Fruit fly (Drosophila melanogaster) whole organism, embryonic: ENCODE measurements around the gene Pgant2.
A peak's percentile ranks its signal among the peaks of the same experiment; 100 is the strongest.

Experiments
- CG10209 ChIP-seq: fragments of 200-800 bp; sonication (Bioruptor generic); optimal IDR thresholded peaks from 3 replicates; lab custom pipeline; 2017; ENCODE audit warnings: missing biosample characterization, mild to moderate bottlenecking, missing genetic modification characterization, missing genetic modification reagents
- CG10431 ChIP-seq: fragments of 200-800 bp; sonication (Bioruptor generic); optimal IDR thresholded peaks from 3 replicates; lab custom pipeline; 2018; ENCODE audit warnings: missing biosample characterization, mild to moderate bottlenecking, missing genetic modification characterization
- CG12219 ChIP-seq: fragments of 200-800 bp; sonication (Bioruptor generic); optimal IDR thresholded peaks from 3 replicates; lab custom pipeline; 2018; ENCODE audit warnings: missing biosample characterization, mild to moderate bottlenecking, missing genetic modification characterization
- CG13424 ChIP-seq: fragments of 200-800 bp; sonication (Bioruptor generic); optimal IDR thresholded peaks from 2 replicates; lab custom pipeline; 2019; ENCODE audit warnings: missing biosample characterization, mild to moderate bottlenecking, missing genetic modification characterization, moderate library complexity
- CG14050 ChIP-seq: fragments of 200-800 bp; sonication (Bioruptor generic); IDR thresholded peaks from 3 replicates; pipeline ENCODE4 v1.3.6; 2022; ENCODE audit warnings: missing biosample characterization, missing genetic modification characterization
- CG14710 ChIP-seq: fragments of 200-800 bp; sonication (Bioruptor generic); optimal IDR thresholded peaks from 3 replicates; lab custom pipeline; 2019; ENCODE audit warnings: missing biosample characterization, mild to moderate bottlenecking, missing genetic modification characterization, moderate library complexity
- CG14860 ChIP-seq: fragments of 200-800 bp; sonication (Bioruptor generic); IDR thresholded peaks from 3 replicates; pipeline ENCODE4 v1.3.6; 2022; ENCODE audit warnings: missing biosample characterization, missing genetic modification characterization; ENCODE audit not compliant: partially characterized antibody
- CG15011 ChIP-seq: fragments of 200-800 bp; sonication (Bioruptor generic); optimal IDR thresholded peaks from 3 replicates; lab custom pipeline; 2018; ENCODE audit warnings: missing biosample characterization, mild to moderate bottlenecking, missing genetic modification characterization
- CG15514 ChIP-seq: fragments of 200-800 bp; sonication (Bioruptor generic); optimal IDR thresholded peaks from 3 replicates; lab custom pipeline; 2017; ENCODE audit warnings: missing biosample characterization, missing genetic modification characterization, mild to moderate bottlenecking, moderate library complexity, missing genetic modification reagents
- CG31441 ChIP-seq: fragments of 200-800 bp; sonication (Bioruptor generic); IDR thresholded peaks from 2 replicates; pipeline ENCODE4 v1.3.6; 2022; ENCODE audit warnings: missing biosample characterization, missing genetic modification characterization
- CG3163 ChIP-seq: fragments of 200-800 bp; sonication (Bioruptor generic); optimal IDR thresholded peaks from 3 replicates; lab custom pipeline; 2016; ENCODE audit warnings: missing biosample characterization, missing genetic modification characterization
- CG4707 ChIP-seq: fragments of 200-800 bp; sonication (Bioruptor generic); optimal IDR thresholded peaks from 2 replicates; lab custom pipeline; 2018; ENCODE audit warnings: missing biosample characterization, mild to moderate bottlenecking, missing genetic modification characterization, moderate library complexity
- CG5245 ChIP-seq: fragments of 200-800 bp; sonication (Bioruptor generic); optimal IDR thresholded peaks from 3 replicates; lab custom pipeline; 2016; ENCODE audit warnings: missing biosample characterization, missing genetic modification characterization
- CG7271 ChIP-seq: fragments of 200-800 bp; sonication (Bioruptor generic); optimal IDR thresholded peaks from 2 replicates; lab custom pipeline; 2018; ENCODE audit warnings: missing biosample characterization, mild to moderate bottlenecking, missing genetic modification characterization, moderate library complexity
- CG8924 ChIP-seq: fragments of 200-800 bp; optimal IDR thresholded peaks from 3 replicates; lab custom pipeline; 2019; ENCODE audit warnings: missing biosample characterization, mild to moderate bottlenecking, missing genetic modification characterization, moderate library complexity
- CrebB ChIP-seq: fragments of 200-800 bp; sonication (Bioruptor generic); optimal IDR thresholded peaks from 3 replicates; lab custom pipeline; 2018; ENCODE audit warnings: missing biosample characterization, mild to moderate bottlenecking, missing genetic modification characterization
- E2f2 ChIP-seq: fragments of 200-800 bp; sonication (Bioruptor generic); IDR thresholded peaks from 2 replicates; pipeline ENCODE4 v1.3.6; 2022; ENCODE audit warnings: missing biosample characterization, missing genetic modification characterization
- Kr ChIP-seq: fragments of 200-800 bp; sonication (Bioruptor generic); optimal IDR thresholded peaks from 2 replicates; lab custom pipeline; 2017; ENCODE audit warnings: missing biosample characterization, mild to moderate bottlenecking, missing genetic modification characterization
- Lpt ChIP-seq: fragments of >200 bp; optimal IDR thresholded peaks from 2 replicates; lab custom pipeline; 2018; ENCODE audit warnings: missing biosample characterization, missing genetic modification characterization
- Mrtf ChIP-seq: fragments of 200-800 bp; sonication (Bioruptor generic); IDR thresholded peaks from 3 replicates; pipeline ENCODE4 v1.3.6; 2022; ENCODE audit warnings: missing biosample characterization, missing genetic modification characterization
- Nf-YC ChIP-seq: fragments of 200-800 bp; optimal IDR thresholded peaks from 3 replicates; lab custom pipeline; 2019; ENCODE audit warnings: missing biosample characterization, mild to moderate bottlenecking, missing genetic modification characterization, moderate library complexity
- Oli ChIP-seq: fragments of 200-800 bp; sonication (Bioruptor generic); optimal IDR thresholded peaks from 2 replicates; lab custom pipeline; 2018; ENCODE audit warnings: missing biosample characterization, mild to moderate bottlenecking, missing genetic modification characterization, moderate library complexity
- Ptx1 ChIP-seq: fragments of 200-800 bp; sonication (Bioruptor generic); IDR thresholded peaks from 2 replicates; pipeline ENCODE4 v1.3.6; 2022; ENCODE audit warnings: missing biosample characterization, missing genetic modification characterization
- Rx ChIP-seq: fragments of 200-800 bp; sonication (Bioruptor generic); IDR thresholded peaks from 2 replicates; pipeline ENCODE4 v1.3.6; 2022; ENCODE audit warnings: missing biosample characterization, missing genetic modification characterization
- Vsx1 ChIP-seq: fragments of 200-800 bp; sonication (Bioruptor generic); optimal IDR thresholded peaks from 2 replicates; lab custom pipeline; 2017; ENCODE audit warnings: missing biosample characterization, mild to moderate bottlenecking, missing genetic modification characterization, missing genetic modification reagents
- ab ChIP-seq: fragments of 200-800 bp; sonication (Bioruptor generic); optimal IDR thresholded peaks from 2 replicates; lab custom pipeline; 2016; ENCODE audit warnings: missing biosample characterization, missing genetic modification characterization
- abd-A ChIP-seq: fragments of 200-800 bp; sonication (Bioruptor generic); optimal IDR thresholded peaks from 3 replicates; lab custom pipeline; 2019; ENCODE audit warnings: missing biosample characterization, mild to moderate bottlenecking, missing genetic modification characterization, moderate library complexity
- al ChIP-seq: fragments of 200-800 bp; sonication (Bioruptor generic); IDR thresholded peaks from 2 replicates; pipeline ENCODE4 v1.3.6; 2022; ENCODE audit warnings: missing biosample characterization, missing genetic modification characterization
- bbx ChIP-seq: fragments of 200-800 bp; sonication (Bioruptor generic); IDR thresholded peaks from 2 replicates; pipeline ENCODE4 v1.3.6; 2022; ENCODE audit warnings: missing biosample characterization, missing genetic modification characterization; ENCODE audit not compliant: partially characterized antibody
- caup ChIP-seq: fragments of 200-800 bp; sonication (Bioruptor generic); optimal IDR thresholded peaks from 3 replicates; lab custom pipeline; 2017; ENCODE audit warnings: missing biosample characterization, mild to moderate bottlenecking, missing genetic modification characterization, moderate library complexity; ENCODE audit not compliant: severe bottlenecking
- en ChIP-seq: fragments of 200-800 bp; sonication (Bioruptor generic); optimal IDR thresholded peaks from 2 replicates; lab custom pipeline; 2016; ENCODE audit warnings: missing biosample characterization, missing genetic modification characterization
- ewg ChIP-seq: fragments of 200-800 bp; sonication (Bioruptor generic); optimal IDR thresholded peaks from 3 replicates; lab custom pipeline; 2017; ENCODE audit warnings: mild to moderate bottlenecking, missing biosample characterization, missing genetic modification reagents, missing genetic modification characterization
- fd64A ChIP-seq: fragments of 200-800 bp; sonication (Bioruptor generic); optimal IDR thresholded peaks from 3 replicates; lab custom pipeline; 2018; ENCODE audit warnings: missing biosample characterization, mild to moderate bottlenecking, missing genetic modification characterization
- gcm2 ChIP-seq: fragments of 200-800 bp; sonication (Bioruptor generic); optimal IDR thresholded peaks from 2 replicates; lab custom pipeline; 2016; ENCODE audit warnings: missing biosample characterization, missing genetic modification characterization
- gsb ChIP-seq: fragments of 200-800 bp; sonication (Bioruptor generic); IDR thresholded peaks from 2 replicates; pipeline ENCODE4 v1.3.6; 2022; ENCODE audit warnings: missing biosample characterization, missing genetic modification characterization
- h ChIP-seq: fragments of >200 bp; optimal IDR thresholded peaks from 2 replicates; lab custom pipeline; 2017
- hth ChIP-seq: fragments of >200 bp; optimal IDR thresholded peaks from 2 replicates; lab custom pipeline; 2017; ENCODE audit warnings: inconsistent platforms
- inv ChIP-seq: fragments of 200-800 bp; sonication (Bioruptor generic); IDR thresholded peaks from 2 replicates; pipeline ENCODE4 v1.3.6; 2022; ENCODE audit warnings: missing biosample characterization, missing genetic modification characterization; ENCODE audit not compliant: partially characterized antibody
- jigr1 ChIP-seq: fragments of 200-800 bp; sonication (Bioruptor generic); IDR thresholded peaks from 3 replicates; pipeline ENCODE4 v1.3.6; 2022; ENCODE audit warnings: missing biosample characterization, missing genetic modification characterization
- jumu ChIP-seq: fragments of 200-800 bp; sonication (Bioruptor generic); optimal IDR thresholded peaks from 3 replicates; lab custom pipeline; 2016; ENCODE audit warnings: missing biosample characterization, missing genetic modification characterization
- lov ChIP-seq, 2 experiments: fragments of 200-800 bp in 1 of 2; fragments of >200 bp in 1 of 2; sonication (Bioruptor generic) in 1 of 2; IDR thresholded peaks in 1 of 2; optimal IDR thresholded peaks in 1 of 2; 2 replicates in 1 of 2; 3 replicates in 1 of 2; pipeline versions ENCODE4 v1.3.6 to Lab custom; 2017 to 2022; ENCODE audit warnings: missing biosample characterization in 1 of 2, missing genetic modification characterization in 1 of 2
- nerfin-1 ChIP-seq: fragments of 200-800 bp; sonication (Bioruptor generic); optimal IDR thresholded peaks from 3 replicates; lab custom pipeline; 2019; ENCODE audit warnings: missing biosample characterization, mild to moderate bottlenecking, missing genetic modification characterization, moderate library complexity
- pum ChIP-seq: fragments of 200-800 bp; sonication (Bioruptor generic); optimal IDR thresholded peaks from 2 replicates; lab custom pipeline; 2016; ENCODE audit warnings: missing biosample characterization, missing genetic modification characterization
- rib ChIP-seq: fragments of 200-800 bp; sonication (Bioruptor generic); IDR thresholded peaks from 2 replicates; pipeline ENCODE4 v1.3.6; 2022; ENCODE audit warnings: missing biosample characterization, missing genetic modification characterization
- sna ChIP-seq: fragments of 200-800 bp; sonication (Bioruptor generic); IDR thresholded peaks from 2 replicates; pipeline ENCODE4 v1.3.6; 2022; ENCODE audit warnings: missing biosample characterization, missing genetic modification characterization; ENCODE audit not compliant: partially characterized antibody
- ssp ChIP-seq: fragments of 200-800 bp; sonication (Bioruptor generic); IDR thresholded peaks from 2 replicates; pipeline ENCODE4 v1.3.6; 2022; ENCODE audit warnings: missing biosample characterization, missing genetic modification characterization
- sug ChIP-seq: fragments of 200-800 bp; optimal IDR thresholded peaks from 2 replicates; lab custom pipeline; 2019; ENCODE audit warnings: missing biosample characterization, mild to moderate bottlenecking, missing genetic modification characterization, moderate library complexity
- tgo ChIP-seq: fragments of 200-800 bp; sonication (Bioruptor generic); IDR thresholded peaks from 3 replicates; pipeline ENCODE4 v1.3.6; 2022; ENCODE audit warnings: missing biosample characterization, missing genetic modification characterization
- wor ChIP-seq: fragments of 200-800 bp; sonication (Bioruptor generic); IDR thresholded peaks from 2 replicates; pipeline ENCODE4 v1.3.6; 2022; ENCODE audit warnings: missing biosample characterization, missing genetic modification characterization
- zen2 ChIP-seq: fragments of 200-800 bp; sonication (Bioruptor generic); IDR thresholded peaks from 3 replicates; pipeline ENCODE4 v1.3.6; 2022; ENCODE audit warnings: missing biosample characterization, missing genetic modification characterization; ENCODE audit not compliant: partially characterized antibody
- zfh1 ChIP-seq: fragments of 200-800 bp; sonication (Bioruptor generic); IDR thresholded peaks from 3 replicates; pipeline ENCODE4 v1.3.6; 2022; ENCODE audit warnings: missing biosample characterization, missing genetic modification characterization

Gene Pgant2

DNA sequence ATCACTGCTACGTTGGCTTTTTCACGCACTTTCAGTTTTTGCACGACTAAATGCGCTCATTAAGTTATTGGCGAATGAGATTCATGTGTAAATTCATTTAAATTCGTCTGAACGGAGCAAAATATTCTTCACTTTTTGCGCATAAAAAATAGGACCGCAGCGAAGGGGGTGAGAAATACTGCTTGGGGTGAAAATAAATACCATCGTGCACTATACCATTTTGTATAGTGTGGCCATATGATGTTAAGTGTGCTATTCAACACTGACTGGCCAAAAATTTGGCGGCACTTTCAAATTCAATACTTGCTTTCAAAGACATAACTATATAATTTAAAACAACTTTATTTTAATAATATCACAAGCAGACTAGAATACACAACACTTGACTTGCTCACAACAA, 53.3 kb downstream of the Pgant2 start, which contains the start of gene GramD1B (continued):
- TF ChIP-seq CG5245 (GFP tag; lab: Kevin White, UChicago) (no peak), wor (GFP tag; lab: Robert Waterston, UW) (no peak), sug (tag; lab: Kevin White, UChicago) (peak; percentile 32), Ptx1 (GFP tag; lab: Robert Waterston, UW) (no peak), CG8924 (tag; lab: Kevin White, UChicago) (peak; percentile 51), nerfin-1 (tag; lab: Kevin White, UChicago) (no peak), ab (GFP tag; lab: Kevin White, UChicago) (no peak), CG7271 (tag; lab: Kevin White, UChicago) (no peak), jumu (GFP tag; lab: Kevin White, UChicago) (no peak), Rx (GFP tag; lab: Robert Waterston, UW) (no peak), en (GFP tag; lab: Kevin White, UChicago) (no peak), CG15011 (GFP tag; lab: Kevin White, UChicago) (no peak), CG3163 (GFP tag; lab: Kevin White, UChicago) (no peak), CG14710 (tag; lab: Kevin White, UChicago) (peak; percentile 40), pum (no peak), E2f2 (GFP tag; lab: Robert Waterston, UW) (peak; percentile 98), CG13424 (tag; lab: Kevin White, UChicago) (no peak), CG10431 (no peak), ewg (GFP tag; lab: Kevin White, UChicago) (peak; percentile 41), Vsx1 (GFP tag; lab: Kevin White, UChicago) (no peak), lov (optimal IDR thresholded peaks at IDR 0.05; lab: Kevin White, UChicago) (no peak), lov (GFP tag; IDR thresholded peaks at IDR 0.05; lab: Robert Waterston, UW) (no peak), inv (no peak), Lpt (GFP tag; lab: Kevin White, UChicago) (no peak), CG4707 (GFP tag; lab: Kevin White, UChicago) (no peak), CG14860 (GFP tag; lab: Robert Waterston, UW) (no peak), hth (lab: Kevin White, UChicago) (no peak), CrebB (tag; lab: Kevin White, UChicago) (peak; percentile 49), Nf-YC (tag; lab: Kevin White, UChicago) (no peak), CG14050 (GFP tag; lab: Robert Waterston, UW) (0 out of 3 replicates have a peak, but pooled peaks have one; percentile 22), jigr1 (GFP tag; lab: Robert Waterston, UW) (no peak), CG31441 (GFP tag; lab: Robert Waterston, UW) (no peak; the same call in 1 of the 2 replicates), fd64A (GFP tag; lab: Kevin White, UChicago) (no peak), bbx (GFP tag; lab: Robert Waterston, UW) (peak; percentile 59), Kr (GFP tag; lab: Kevin White, UChicago) (no peak), abd-A (tag; lab: Kevin White, UChicago) (no peak), CG10209 (GFP tag; lab: Kevin White, UChicago) (no peak), gcm2 (no peak), CG12219 (GFP tag; lab: Kevin White, UChicago) (no peak), zen2 (GFP tag; lab: Robert Waterston, UW) (peak; percentile 43; the same call in 1 of the 3 replicates), Oli (tag; lab: Kevin White, UChicago) (no peak), CG15514 (GFP tag; lab: Kevin White, UChicago) (peak; percentile 61), al (GFP tag; lab: Robert Waterston, UW) (no peak), Mrtf (GFP tag; lab: Robert Waterston, UW) (no peak), tgo (GFP tag; lab: Robert Waterston, UW) (no peak), rib (GFP tag; lab: Robert Waterston, UW) (peak; percentile 57; the same call in 1 of the 2 replicates), sna (GFP tag; lab: Robert Waterston, UW) (no peak), zfh1 (GFP tag; lab: Robert Waterston, UW) (no peak), h (lab: Kevin White, UChicago) (no peak), ssp (GFP tag; lab: Robert Waterston, UW) (no peak), gsb (no peak), caup (GFP tag; lab: Kevin White, UChicago) (no peak)
